Worm (Caenorhabditis elegans) whole organism, mixed stage, embryonic: ENCODE measurements around the gene eelo-1.

Experiments used
- M03D4.4 ChIP-seq: sonication (generic microtip); optimal IDR thresholded peaks from 2 replicates; lab custom pipeline; 2017; ENCODE audit warnings: mild to moderate bottlenecking, missing genetic modification characterization, missing compliant biosample characterization
- bed-3 ChIP-seq: fragments of 200-800 bp; sonication (Bioruptor generic); optimal IDR thresholded peaks from 3 replicates; lab custom pipeline; 2018; ENCODE audit warnings: mild to moderate bottlenecking, missing genetic modification characterization, moderate library complexity, missing compliant biosample characterization
- elt-1 ChIP-seq: sonication (generic microtip); optimal IDR thresholded peaks from 2 replicates; lab custom pipeline; 2017; ENCODE audit warnings: missing genetic modification characterization, mild to moderate bottlenecking, missing compliant biosample characterization, antibody characterized with exemption, moderate library complexity, borderline replicate concordance; ENCODE audit not compliant: insufficient read depth
- elt-3 ChIP-seq: fragments of 150-350 bp; optimal IDR thresholded peaks from 2 replicates; lab custom pipeline; 2014; ENCODE audit warnings: missing biosample characterization, missing genetic modification characterization
- flh-1 ChIP-seq: fragments of 200-800 bp; sonication (Bioruptor generic); optimal IDR thresholded peaks from 2 replicates; lab custom pipeline; 2018; ENCODE audit warnings: mild to moderate bottlenecking, missing genetic modification characterization, moderate library complexity, missing compliant biosample characterization
- lsy-2 ChIP-seq: fragments of 150-350 bp; optimal IDR thresholded peaks from 2 replicates; lab custom pipeline; 2014; ENCODE audit warnings: missing biosample characterization, missing genetic modification characterization
- mls-2 ChIP-seq: sonication (generic microtip); optimal IDR thresholded peaks from 2 replicates; lab custom pipeline; 2016; ENCODE audit warnings: mild to moderate bottlenecking, missing genetic modification characterization, moderate library complexity, missing compliant biosample characterization
- nhr-28 ChIP-seq: fragments of 150-350 bp; optimal IDR thresholded peaks from 2 replicates; lab custom pipeline; 2014; ENCODE audit warnings: missing biosample characterization, missing genetic modification characterization
- pha-4 ChIP-seq: fragments of 150-350 bp; optimal IDR thresholded peaks from 2 replicates; lab custom pipeline; 2018; ENCODE audit warnings: missing biosample characterization, missing genetic modification reagents, missing genetic modification characterization
- snpc-4 ChIP-seq: fragments of 150-350 bp; optimal IDR thresholded peaks from 2 replicates; lab custom pipeline; 2014; ENCODE audit warnings: missing biosample characterization, missing genetic modification characterization
- sptf-1 ChIP-seq: sonication (generic microtip); optimal IDR thresholded peaks from 2 replicates; lab custom pipeline; 2017; ENCODE audit warnings: mild to moderate bottlenecking, missing genetic modification characterization, moderate library complexity, missing compliant biosample characterization
- unc-62 ChIP-seq: fragments of 150-350 bp; optimal IDR thresholded peaks from 2 replicates; lab custom pipeline; 2014; ENCODE audit warnings: missing biosample characterization, missing genetic modification reagents, missing genetic modification characterization
- ztf-11 ChIP-seq: fragments of 150-350 bp; optimal IDR thresholded peaks from 2 replicates; lab custom pipeline; 2014; ENCODE audit warnings: missing biosample characterization, missing genetic modification characterization

DNA sequence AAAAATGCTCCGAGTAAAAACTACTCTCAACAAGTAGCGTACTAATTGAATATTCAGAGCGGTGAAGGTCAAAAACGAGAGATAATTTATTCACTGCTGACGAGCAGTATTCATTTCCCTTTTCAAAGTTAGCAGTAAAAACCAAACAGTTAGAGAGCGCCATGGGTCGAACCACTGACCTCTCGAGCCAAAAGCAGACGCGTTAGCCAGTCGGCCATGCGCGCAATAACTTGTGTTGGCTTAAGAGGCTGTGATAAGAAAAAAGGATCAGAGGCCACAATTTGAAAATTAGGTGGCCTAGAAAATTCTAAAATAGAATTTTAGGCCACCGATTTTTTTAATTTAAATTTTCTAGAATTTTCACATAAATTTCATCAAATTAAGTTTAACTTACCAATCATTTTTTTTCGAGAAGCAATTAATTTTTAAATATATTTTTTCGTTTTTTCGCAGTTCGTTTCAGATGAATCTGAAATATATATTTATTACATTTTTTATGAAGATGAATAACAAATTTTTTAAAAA, 42.4 kb upstream of the eelo-1 start, which contains the start of gene sms-3:
- no peak for TF ChIP-seq unc-62 (GFP tag; lab: Kevin White, UChicago)
- TF ChIP-seq elt-1 (tag; lab: Kevin White, UChicago), result no peak
- TF ChIP-seq M03D4.4 (tag; lab: Kevin White, UChicago), result peak; percentile 32
- TF ChIP-seq nhr-28 (tag; lab: Kevin White, UChicago), result no peak
- TF ChIP-seq elt-3 (tag; lab: Kevin White, UChicago), result no peak
- no peak for TF ChIP-seq bed-3 (GFP tag; lab: Kevin White, UChicago)
- TF ChIP-seq pha-4 (tag; lab: Kevin White, UChicago), result no peak
- no peak for TF ChIP-seq ztf-11 (tag; lab: Kevin White, UChicago)
- no peak for TF ChIP-seq flh-1 (GFP tag; lab: Kevin White, UChicago)
- no peak for TF ChIP-seq snpc-4 (tag; lab: Kevin White, UChicago)
- TF ChIP-seq lsy-2 (tag; lab: Kevin White, UChicago), result no peak
- no peak for TF ChIP-seq mls-2
- TF ChIP-seq sptf-1, result peak; percentile 18
